Worm (Caenorhabditis elegans): ENCODE data around the gene M153.5.

The M153.5 gene

DNA sequence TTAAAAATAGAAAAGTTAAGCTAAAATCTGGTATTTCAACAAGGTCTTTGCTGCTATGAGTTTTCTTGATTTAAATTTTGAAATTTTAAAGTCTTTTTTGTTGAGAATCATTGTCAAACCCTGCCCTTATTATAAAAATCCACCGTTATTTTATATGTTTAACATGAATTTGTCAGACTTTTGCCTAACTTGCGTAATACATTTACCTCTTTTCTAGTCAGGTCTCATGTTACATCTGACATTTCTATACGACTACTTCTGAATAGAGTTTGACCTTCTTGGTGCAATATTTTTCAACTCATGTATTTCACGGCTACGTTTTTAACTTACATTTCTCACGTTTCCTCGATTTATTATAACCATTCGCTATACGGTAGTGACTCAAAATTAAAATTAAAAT lies 29.8 kb upstream of the M153.5 start, which contains the start of gene lgc-15:
lgc-15 (plus strand) TSS at position 301 of the 400 bp plus-strand sequence.
- TF ChIP-seq nhr-237 (tag; optimal IDR thresholded peaks at IDR 0.05) = no peak
- no peak for TF ChIP-seq lin-13 (tag; optimal IDR thresholded peaks at IDR 0.05)
- no peak for TF ChIP-seq mls-2 (tag; optimal IDR thresholded peaks at IDR 0.05)
- TF ChIP-seq nhr-76 (tag; optimal IDR thresholded peaks at IDR 0.05) = no peak
- no peak for TF ChIP-seq mab-5 (tag; optimal IDR thresholded peaks at IDR 0.05)
- TF ChIP-seq lsy-2 (tag; optimal IDR thresholded peaks at IDR 0.05) = no peak
- no peak for TF ChIP-seq zip-8 (tag; optimal IDR thresholded peaks at IDR 0.05)
- no peak for TF ChIP-seq flh-1 (GFP tag; optimal IDR thresholded peaks at IDR 0.05)
- no peak for TF ChIP-seq ham-2 (GFP tag; optimal IDR thresholded peaks at IDR 0.05)
- TF ChIP-seq M03D4.4 (tag; optimal IDR thresholded peaks at IDR 0.05) = no peak
- no peak for TF ChIP-seq unc-62 (GFP tag; optimal IDR thresholded peaks at IDR 0.05)
- no peak for TF ChIP-seq nhr-28 (tag; optimal IDR thresholded peaks at IDR 0.05)
- no peak for TF ChIP-seq ceh-39 (tag; optimal IDR thresholded peaks at IDR 0.05)
- no peak for TF ChIP-seq ces-1 (GFP tag; optimal IDR thresholded peaks at IDR 0.05)
- no peak for TF ChIP-seq elt-1 (tag; optimal IDR thresholded peaks at IDR 0.05; ENCODE audit: borderline replicate concordance, insufficient read depth)
- no peak for TF ChIP-seq unc-39 (tag; optimal IDR thresholded peaks at IDR 0.05)
- no peak for TF ChIP-seq ceh-43 (GFP tag; optimal IDR thresholded peaks at IDR 0.05)
- TF ChIP-seq sem-2 (GFP tag; optimal IDR thresholded peaks at IDR 0.05) = no peak
- TF ChIP-seq nhr-12 (tag; optimal IDR thresholded peaks at IDR 0.05) = no peak
- no peak for TF ChIP-seq drap-1 (GFP tag; optimal IDR thresholded peaks at IDR 0.05)

DNA sequence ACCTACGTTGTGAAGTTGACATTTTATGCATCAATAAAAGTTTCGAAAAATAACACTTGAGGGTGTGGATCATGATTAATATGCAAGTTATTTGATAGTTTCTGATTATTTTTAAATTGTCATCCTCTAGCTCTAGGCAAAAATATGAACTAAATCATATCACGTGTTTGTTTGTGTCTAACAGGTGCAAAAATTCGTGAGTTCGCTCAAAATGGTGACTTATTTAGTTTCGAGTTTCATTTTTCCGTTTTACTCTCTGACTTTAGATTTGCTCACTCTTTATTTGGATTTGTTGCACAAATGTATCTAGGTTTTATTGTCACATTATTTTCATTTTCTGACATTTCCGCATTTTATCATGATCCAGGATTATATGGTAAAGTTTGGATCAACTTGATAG lies 25.5 kb upstream of the M153.5 start, which contains the start of gene lgc-16:
lgc-16 (plus strand) TSS at position 301 of the 400 bp plus-strand sequence.
- TF ChIP-seq flh-1 (GFP tag; optimal IDR thresholded peaks at IDR 0.05) = no peak
- TF ChIP-seq nhr-237 (tag; optimal IDR thresholded peaks at IDR 0.05) = no peak
- no peak for TF ChIP-seq snpc-4 (tag; optimal IDR thresholded peaks at IDR 0.05)
- no peak for TF ChIP-seq blmp-1 (tag; optimal IDR thresholded peaks at IDR 0.05)
- no peak for TF ChIP-seq pha-4 (tag; optimal IDR thresholded peaks at IDR 0.05)
- no peak for TF ChIP-seq bed-3 (GFP tag; optimal IDR thresholded peaks at IDR 0.05)
- TF ChIP-seq mls-2 (tag; optimal IDR thresholded peaks at IDR 0.05) = no peak
- no peak for TF ChIP-seq sptf-1 (tag; optimal IDR thresholded peaks at IDR 0.05)
- no peak for TF ChIP-seq zip-8 (tag; optimal IDR thresholded peaks at IDR 0.05)
- no peak for TF ChIP-seq nhr-28 (tag; optimal IDR thresholded peaks at IDR 0.05)
- no peak for TF ChIP-seq tbx-8 (GFP tag; optimal IDR thresholded peaks at IDR 0.05)
- no peak for TF ChIP-seq unc-39 (tag; optimal IDR thresholded peaks at IDR 0.05)
- no peak for TF ChIP-seq ceh-43 (GFP tag; optimal IDR thresholded peaks at IDR 0.05)
- TF ChIP-seq unc-120 (tag; optimal IDR thresholded peaks at IDR 0.05; ENCODE audit: poor library complexity, severe bottlenecking) = no peak
- TF ChIP-seq elt-1 (tag; optimal IDR thresholded peaks at IDR 0.05; ENCODE audit: borderline replicate concordance, insufficient read depth) = no peak
- TF ChIP-seq mab-5 (tag; optimal IDR thresholded peaks at IDR 0.05) = no peak
- TF ChIP-seq M03D4.4 (tag; optimal IDR thresholded peaks at IDR 0.05) = no peak

DNA sequence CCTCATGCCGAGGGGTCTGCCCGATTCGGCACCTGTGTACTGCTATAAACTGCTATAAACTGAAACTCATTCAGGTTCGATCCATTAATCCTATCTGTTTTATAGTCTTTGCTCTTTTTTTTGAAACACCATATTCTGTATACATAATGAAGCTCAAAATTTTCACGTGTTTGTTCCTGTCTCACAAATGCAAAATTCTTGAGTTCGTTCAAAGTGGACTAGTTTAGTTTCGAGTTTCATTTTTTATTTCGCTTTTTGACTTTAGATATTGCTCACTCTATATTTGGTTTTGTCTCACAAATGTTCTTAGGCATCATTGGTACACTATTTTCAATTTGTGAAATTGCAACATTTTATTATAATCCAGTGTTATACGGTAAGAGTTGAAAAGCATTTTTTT lies 22.5 kb upstream of the M153.5 start, which contains the start of gene lgc-17:
lgc-17 (plus strand) TSS at position 301 of the 400 bp plus-strand sequence.
- no peak for TF ChIP-seq ceh-43 (GFP tag; optimal IDR thresholded peaks at IDR 0.05)
- TF ChIP-seq nhr-2 (tag; optimal IDR thresholded peaks at IDR 0.05) = no peak

DNA sequence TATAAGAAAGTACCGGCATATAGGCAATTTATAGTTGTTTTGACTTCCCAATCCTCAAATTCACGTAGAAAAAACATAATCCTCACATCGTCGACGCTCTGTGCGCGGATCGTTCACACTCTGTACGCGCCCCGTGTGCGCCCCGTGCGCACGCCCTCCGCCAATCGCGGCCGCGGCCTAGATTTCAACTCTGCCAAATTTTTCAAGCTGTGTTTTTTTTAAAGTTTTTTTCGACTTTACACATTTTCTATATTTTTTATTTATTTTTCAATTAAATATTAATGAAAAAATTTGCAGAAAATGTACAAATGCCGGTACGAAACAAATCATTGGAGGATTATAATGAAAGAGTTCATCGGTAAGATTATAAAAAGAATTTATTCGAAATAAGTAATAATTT lies 20.6 kb upstream of the M153.5 start, which contains the start of gene T01H10.11:
T01H10.11 (plus strand) TSS at position 301 of the 400 bp plus-strand sequence.
- TF ChIP-seq sptf-1 (tag; optimal IDR thresholded peaks at IDR 0.05) = no peak
- TF ChIP-seq bed-3 (GFP tag; optimal IDR thresholded peaks at IDR 0.05) = no peak
- no peak for TF ChIP-seq mep-1 (tag; optimal IDR thresholded peaks at IDR 0.05)
- no peak for TF ChIP-seq sem-2 (GFP tag; optimal IDR thresholded peaks at IDR 0.05)
- TF ChIP-seq nhr-76 (tag; optimal IDR thresholded peaks at IDR 0.05) = no peak
- TF ChIP-seq lsy-2 (tag; optimal IDR thresholded peaks at IDR 0.05) = no peak
- TF ChIP-seq pha-4 (tag; optimal IDR thresholded peaks at IDR 0.05) = no peak
- TF ChIP-seq mab-5 (tag; optimal IDR thresholded peaks at IDR 0.05) = no peak
- TF ChIP-seq unc-62 (GFP tag; optimal IDR thresholded peaks at IDR 0.05) = no peak
- TF ChIP-seq elt-1 (tag; optimal IDR thresholded peaks at IDR 0.05; ENCODE audit: borderline replicate concordance, insufficient read depth) = no peak
- TF ChIP-seq flh-1 (GFP tag; optimal IDR thresholded peaks at IDR 0.05) = no peak
- TF ChIP-seq ces-1 (GFP tag; optimal IDR thresholded peaks at IDR 0.05) = no peak
- TF ChIP-seq unc-39 (tag; optimal IDR thresholded peaks at IDR 0.05) = no peak
- no peak for TF ChIP-seq nhr-237 (tag; optimal IDR thresholded peaks at IDR 0.05)
- no peak for TF ChIP-seq snpc-4 (tag; optimal IDR thresholded peaks at IDR 0.05)
- no peak for TF ChIP-seq M03D4.4 (tag; optimal IDR thresholded peaks at IDR 0.05)
- TF ChIP-seq blmp-1 (tag; optimal IDR thresholded peaks at IDR 0.05) = no peak

DNA sequence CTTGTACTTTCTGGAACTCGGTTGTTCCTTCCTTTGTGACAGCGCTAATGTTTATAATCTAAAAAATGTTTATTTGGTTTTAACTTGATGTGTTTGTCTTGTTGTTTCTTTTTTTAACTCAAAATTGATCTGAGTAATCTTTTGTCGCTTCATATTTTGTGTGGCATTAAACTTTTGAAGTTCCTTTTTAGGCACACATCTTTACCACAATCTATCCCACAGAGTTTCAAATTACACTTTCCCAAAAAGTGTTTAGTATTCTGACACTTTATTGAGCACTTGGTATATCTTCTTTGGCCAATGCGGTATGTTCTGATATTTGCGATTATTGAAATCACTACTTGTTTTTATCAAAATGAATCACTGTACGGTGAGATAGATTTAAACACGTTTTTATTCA lies 18.5 kb upstream of the M153.5 start, which contains the start of gene lgc-18:
lgc-18 (plus strand) TSS at position 301 of the 400 bp plus-strand sequence.
- TF ChIP-seq cnd-1 (tag; optimal IDR thresholded peaks at IDR 0.05) (no peak), ceh-83 (GFP tag; optimal IDR thresholded peaks at IDR 0.05) (no peak)
